Fruit fly (Drosophila melanogaster): ENCODE measurements around the gene M1BP.
A peak's percentile ranks its signal among the peaks of the same experiment; 100 is the strongest.

Gene M1BP

dm6 chr3R:8746354-8746753 is 14.9 kb upstream of the M1BP start (continued):
- TF ChIP-seq CG2875 (GFP tag; optimal IDR thresholded peaks at IDR 0.05): no peak
- TF ChIP-seq CG14965 (GFP tag; optimal IDR thresholded peaks at IDR 0.05; ENCODE audit: borderline replicate concordance): no peak
- peak; percentile 68 for TF ChIP-seq esg (GFP tag; conservative IDR thresholded peaks at IDR 0.05)
- peak; percentile 22 for TF ChIP-seq Lhr (GFP tag; optimal IDR thresholded peaks at IDR 0.05)
- TF ChIP-seq Max (GFP tag; optimal IDR thresholded peaks at IDR 0.05): peak; percentile 65
- no peak for TF ChIP-seq jumu (GFP tag; optimal IDR thresholded peaks at IDR 0.05)
- peak; percentile 33 for TF ChIP-seq ewg (GFP tag; optimal IDR thresholded peaks at IDR 0.05)
- TF ChIP-seq D19A (tag; optimal IDR thresholded peaks at IDR 0.05): peak; percentile 69
- TF ChIP-seq knrl (GFP tag; IDR thresholded peaks at IDR 0.05; ENCODE audit: partially characterized antibody): no peak
- TF ChIP-seq abd-A (tag; optimal IDR thresholded peaks at IDR 0.05): no peak
- no peak for TF ChIP-seq CG6683 (GFP tag; optimal IDR thresholded peaks at IDR 0.05)
- peak; percentile 6 for TF ChIP-seq jing (GFP tag; optimal IDR thresholded peaks at IDR 0.05)
- TF ChIP-seq CG1832 (GFP tag; optimal IDR thresholded peaks at IDR 0.05): no peak
- TF ChIP-seq CG1602 (GFP tag; optimal IDR thresholded peaks at IDR 0.05): peak; percentile 45
- no peak for TF ChIP-seq CG3838 (GFP tag; optimal IDR thresholded peaks at IDR 0.05)
- no peak for TF ChIP-seq Myb (GFP tag; optimal IDR thresholded peaks at IDR 0.05)
- no peak for TF ChIP-seq Ets65A (GFP tag)
- TF ChIP-seq CG34376 (GFP tag; optimal IDR thresholded peaks at IDR 0.05): no peak
- TF ChIP-seq Blimp-1 (GFP tag; optimal IDR thresholded peaks at IDR 0.05): peak; percentile 74
- TF ChIP-seq chn (GFP tag; optimal IDR thresholded peaks at IDR 0.05): peak; percentile 49
- TF ChIP-seq so (GFP tag; IDR thresholded peaks at IDR 0.05): peak; percentile 65; the same call in 2 of the 3 replicates
- peak; percentile 15 for TF ChIP-seq CG6854 (GFP tag; optimal IDR thresholded peaks at IDR 0.05)
- peak; percentile 82 for TF ChIP-seq Sox102F (GFP tag; optimal IDR thresholded peaks at IDR 0.05)
- TF ChIP-seq lov (optimal IDR thresholded peaks at IDR 0.05): no peak
- no peak for TF ChIP-seq lov (GFP tag; IDR thresholded peaks at IDR 0.05)
- no peak for TF ChIP-seq CG9797 (GFP tag; optimal IDR thresholded peaks at IDR 0.05)
- peak; percentile 59 for TF ChIP-seq CG13424 (tag; optimal IDR thresholded peaks at IDR 0.05)
- TF ChIP-seq Vsx1 (GFP tag; optimal IDR thresholded peaks at IDR 0.05): no peak
- TF ChIP-seq CG7963 (GFP tag; IDR thresholded peaks at IDR 0.05; ENCODE audit: partially characterized antibody): no peak
- peak; percentile 47 for TF ChIP-seq MTF-1 (GFP tag; optimal IDR thresholded peaks at IDR 0.05; ENCODE audit: borderline replicate concordance)
- TF ChIP-seq lilli (GFP tag; optimal IDR thresholded peaks at IDR 0.05): peak; percentile 58
- TF ChIP-seq CG30020 (tag; optimal IDR thresholded peaks at IDR 0.05): no peak
- TF ChIP-seq CG8388 (GFP tag; optimal IDR thresholded peaks at IDR 0.05): peak; percentile 80
- TF ChIP-seq Fer2 (tag; optimal IDR thresholded peaks at IDR 0.05): no peak
- no peak for TF ChIP-seq crp (GFP tag; optimal IDR thresholded peaks at IDR 0.05)
- no peak for TF ChIP-seq luna (GFP tag; optimal IDR thresholded peaks at IDR 0.05)
- TF ChIP-seq Mes4 (GFP tag; optimal IDR thresholded peaks at IDR 0.05): no peak
- TF ChIP-seq Doc2 (GFP tag; IDR thresholded peaks at IDR 0.05): no peak
- no peak for TF ChIP-seq CG9437 (GFP tag; optimal IDR thresholded peaks at IDR 0.05)
- no peak for TF ChIP-seq Hand (GFP tag; optimal IDR thresholded peaks at IDR 0.05)
- TF ChIP-seq CG32532 (GFP tag; IDR thresholded peaks at IDR 0.05): peak; percentile 40; the same call in 1 of the 2 replicates
- TF ChIP-seq Nf-YA (GFP tag; IDR thresholded peaks at IDR 0.05): peak; percentile 54
- TF ChIP-seq CG15011 (GFP tag; optimal IDR thresholded peaks at IDR 0.05): peak; percentile 14

Measured in whole organism, embryonic.